Worm (Caenorhabditis elegans) whole organism, young adult: Measurements from ENCODE around the gene npr-17.

Experiments
- B0336.3 ChIP-seq: fragments of 200-800 bp; sonication (Bioruptor generic); IDR thresholded peaks from 2 replicates; pipeline ENCODE4 v1.3.6; 2022; ENCODE audit warnings: missing genetic modification characterization, missing compliant biosample characterization
- F33H1.4 ChIP-seq: fragments of 200-800 bp; sonication (Bioruptor generic); IDR thresholded peaks from 2 replicates; pipeline ENCODE4 v1.3.6; 2022; ENCODE audit warnings: missing genetic modification reagents, missing genetic modification characterization, missing compliant biosample characterization
- F49E8.2 ChIP-seq: sonication (generic microtip); optimal IDR thresholded peaks from 3 replicates; lab custom pipeline; 2017; ENCODE audit warnings: missing genetic modification characterization, mild to moderate bottlenecking, missing compliant biosample characterization, antibody characterized with exemption, moderate library complexity; ENCODE audit not compliant: insufficient read depth
- F52B5.7 ChIP-seq: sonication (generic microtip); optimal IDR thresholded peaks from 2 replicates; lab custom pipeline; 2016; ENCODE audit warnings: mild to moderate bottlenecking, missing genetic modification characterization, missing compliant biosample characterization
- T07F8.4 ChIP-seq: sonication (generic microtip); optimal IDR thresholded peaks from 2 replicates; lab custom pipeline; 2016; ENCODE audit warnings: mild to moderate bottlenecking, missing genetic modification characterization, moderate library complexity, missing compliant biosample characterization
- Y53G8AR.9 ChIP-seq: fragments of 200-800 bp; sonication (Bioruptor generic); conservative IDR thresholded peaks from 2 replicates; pipeline ENCODE4 v1.3.6; 2022; ENCODE audit warnings: missing genetic modification reagents, missing genetic modification characterization, missing compliant biosample characterization
- atf-7 ChIP-seq: sonication (generic microtip); optimal IDR thresholded peaks from 2 replicates; lab custom pipeline; 2017; ENCODE audit warnings: mild to moderate bottlenecking, missing genetic modification characterization, missing compliant biosample characterization
- attf-3 ChIP-seq: fragments of 200-800 bp; sonication (Bioruptor generic); conservative IDR thresholded peaks from 2 replicates; pipeline ENCODE4 v1.3.6; 2022; ENCODE audit warnings: missing genetic modification reagents, missing genetic modification characterization, missing compliant biosample characterization
- attf-6 ChIP-seq: fragments of 200-800 bp; sonication (Bioruptor generic); IDR thresholded peaks from 2 replicates; pipeline ENCODE4 v1.3.6; 2022; ENCODE audit warnings: missing genetic modification reagents, missing genetic modification characterization, missing compliant biosample characterization
- cebp-2 ChIP-seq: fragments of 200-800 bp; sonication (Bioruptor generic); IDR thresholded peaks from 2 replicates; pipeline ENCODE4 v1.3.6; 2022; ENCODE audit warnings: missing genetic modification characterization, missing compliant biosample characterization
- ceh-100 ChIP-seq: fragments of 200-800 bp; sonication (Bioruptor generic); IDR thresholded peaks from 2 replicates; pipeline ENCODE4 v1.3.6; 2022; ENCODE audit warnings: missing genetic modification reagents, missing genetic modification characterization, missing compliant biosample characterization
- ceh-27 ChIP-seq: fragments of 200-800 bp; sonication (Bioruptor generic); optimal IDR thresholded peaks from 2 replicates; lab custom pipeline; 2018; ENCODE audit warnings: mild to moderate bottlenecking, missing genetic modification characterization, moderate library complexity, missing compliant biosample characterization
- dpff-1 ChIP-seq: sonication (generic microtip); optimal IDR thresholded peaks from 2 replicates; lab custom pipeline; 2017; ENCODE audit warnings: mild to moderate bottlenecking, missing genetic modification characterization, missing compliant biosample characterization
- dpl-1 ChIP-seq: fragments of 150-350 bp; optimal IDR thresholded peaks from 2 replicates; lab custom pipeline; 2014; ENCODE audit warnings: missing biosample characterization, missing genetic modification reagents, missing genetic modification characterization
- efl-1 ChIP-seq: fragments of 150-350 bp; optimal IDR thresholded peaks from 2 replicates; lab custom pipeline; 2014; ENCODE audit warnings: missing biosample characterization, missing genetic modification reagents, missing genetic modification characterization
- hrde-1 ChIP-seq: sonication (generic microtip); optimal IDR thresholded peaks from 2 replicates; lab custom pipeline; 2016; ENCODE audit warnings: missing genetic modification characterization, mild to moderate bottlenecking, missing compliant biosample characterization, moderate library complexity, missing genotype, missing genetic modification reagents, borderline replicate concordance
- hsf-1 ChIP-seq: fragments of 200-800 bp; sonication (Bioruptor generic); IDR thresholded peaks from 2 replicates; pipeline ENCODE4 v1.3.6; 2022; ENCODE audit warnings: missing genetic modification reagents, missing genetic modification characterization, missing compliant biosample characterization
- lag-1 ChIP-seq: fragments of 200-800 bp; sonication (Bioruptor generic); IDR thresholded peaks from 2 replicates; pipeline ENCODE4 v1.3.6; 2022; ENCODE audit warnings: missing genetic modification reagents, missing genetic modification characterization, missing compliant biosample characterization
- lir-1 ChIP-seq: fragments of 200-800 bp; sonication (Bioruptor generic); conservative IDR thresholded peaks from 2 replicates; pipeline ENCODE4 v1.3.6; 2022; ENCODE audit warnings: missing genetic modification reagents, missing genetic modification characterization, missing compliant biosample characterization
- lsl-1 ChIP-seq: fragments of 200-800 bp; sonication (Bioruptor generic); optimal IDR thresholded peaks from 2 replicates; lab custom pipeline; 2018; ENCODE audit warnings: mild to moderate bottlenecking, missing genetic modification characterization, moderate library complexity, missing compliant biosample characterization
- lsy-27 ChIP-seq: sonication (generic microtip); optimal IDR thresholded peaks from 2 replicates; lab custom pipeline; 2017; ENCODE audit warnings: missing genetic modification characterization, mild to moderate bottlenecking, missing compliant biosample characterization, antibody characterized with exemption, missing genotype, borderline replicate concordance; ENCODE audit not compliant: insufficient read depth
- madf-6 ChIP-seq: fragments of 200-800 bp; sonication (Bioruptor generic); IDR thresholded peaks from 2 replicates; pipeline ENCODE4 v1.3.6; 2022; ENCODE audit warnings: missing genetic modification reagents, missing genetic modification characterization, missing compliant biosample characterization
- nhr-179 ChIP-seq: sonication (generic microtip); optimal IDR thresholded peaks from 2 replicates; lab custom pipeline; 2016; ENCODE audit warnings: mild to moderate bottlenecking, missing genetic modification characterization, missing compliant biosample characterization
- nhr-90 ChIP-seq: sonication (generic microtip); optimal IDR thresholded peaks from 2 replicates; lab custom pipeline; 2016; ENCODE audit warnings: missing genotype, mild to moderate bottlenecking, missing genetic modification characterization, missing compliant biosample characterization
- pbrm-1 ChIP-seq: fragments of 200-800 bp; sonication (Bioruptor generic); IDR thresholded peaks from 2 replicates; pipeline ENCODE4 v1.3.6; 2022; ENCODE audit warnings: missing genetic modification reagents, missing genetic modification characterization, missing compliant biosample characterization
- pha-4 ChIP-seq: fragments of 150-350 bp; sonication (generic microtip); optimal IDR thresholded peaks from 2 replicates; lab custom pipeline; 2014; ENCODE audit warnings: missing biosample characterization, missing genetic modification reagents, missing genetic modification characterization
- rcor-1 ChIP-seq: fragments of 200-800 bp; sonication (Bioruptor generic); IDR thresholded peaks from 2 replicates; pipeline ENCODE4 v1.3.6; 2022; ENCODE audit warnings: missing genetic modification reagents, missing genetic modification characterization, missing compliant biosample characterization
- sdz-38 ChIP-seq: sonication (generic microtip); optimal IDR thresholded peaks from 2 replicates; lab custom pipeline; 2016; ENCODE audit warnings: missing genotype, missing genetic modification characterization, missing compliant biosample characterization
- snpc-1.3 ChIP-seq: sonication (generic microtip); optimal IDR thresholded peaks from 2 replicates; lab custom pipeline; 2017; ENCODE audit warnings: missing genetic modification characterization, mild to moderate bottlenecking, missing compliant biosample characterization, antibody characterized with exemption, moderate library complexity, missing genotype, missing genetic modification reagents; ENCODE audit not compliant: insufficient read depth
- somi-1 ChIP-seq: fragments of 200-800 bp; sonication (Bioruptor generic); optimal IDR thresholded peaks from 2 replicates; lab custom pipeline; 2018; ENCODE audit warnings: mild to moderate bottlenecking, missing genetic modification characterization, missing compliant biosample characterization
- sptf-2 ChIP-seq: fragments of 200-800 bp; sonication (Bioruptor generic); optimal IDR thresholded peaks from 2 replicates; lab custom pipeline; 2018; ENCODE audit warnings: mild to moderate bottlenecking, missing genetic modification characterization, missing compliant biosample characterization
- ztf-25 ChIP-seq: fragments of 200-800 bp; sonication (Bioruptor generic); IDR thresholded peaks from 2 replicates; pipeline ENCODE4 v1.3.6; 2022; ENCODE audit warnings: missing genetic modification reagents, missing genetic modification characterization, missing compliant biosample characterization
- ztf-6 ChIP-seq: fragments of 200-800 bp; sonication (Bioruptor generic); IDR thresholded peaks from 2 replicates; pipeline ENCODE4 v1.3.6; 2022; ENCODE audit warnings: missing genetic modification reagents, missing genetic modification characterization, missing compliant biosample characterization

npr-17 gene

DNA sequence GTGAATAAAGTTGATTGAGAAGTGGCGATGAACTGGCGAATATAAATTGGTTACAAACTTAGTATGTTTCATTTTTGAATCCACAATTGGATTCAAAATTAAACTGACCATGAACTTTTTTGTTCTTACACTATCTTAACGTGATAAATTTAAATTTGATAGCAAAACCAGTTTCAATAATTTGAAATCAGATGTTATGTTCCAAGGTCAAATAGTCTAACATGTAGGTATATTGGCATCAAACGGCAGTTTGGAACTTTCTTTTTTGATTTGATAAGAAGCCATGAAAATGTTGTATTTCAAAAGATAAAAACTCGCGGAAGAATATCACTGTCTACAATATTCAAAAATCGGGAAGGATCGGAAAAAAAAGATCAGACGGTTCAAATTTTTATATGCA is 39.8 kb upstream of the npr-17 start (continued):
- TF ChIP-seq attf-6 (GFP tag; lab: Robert Waterston, UW) (no peak), somi-1 (GFP tag; lab: Kevin White, UChicago) (no peak), T07F8.4 (tag; lab: Kevin White, UChicago) (no peak), lag-1 (GFP tag; lab: Robert Waterston, UW) (no peak)

DNA sequence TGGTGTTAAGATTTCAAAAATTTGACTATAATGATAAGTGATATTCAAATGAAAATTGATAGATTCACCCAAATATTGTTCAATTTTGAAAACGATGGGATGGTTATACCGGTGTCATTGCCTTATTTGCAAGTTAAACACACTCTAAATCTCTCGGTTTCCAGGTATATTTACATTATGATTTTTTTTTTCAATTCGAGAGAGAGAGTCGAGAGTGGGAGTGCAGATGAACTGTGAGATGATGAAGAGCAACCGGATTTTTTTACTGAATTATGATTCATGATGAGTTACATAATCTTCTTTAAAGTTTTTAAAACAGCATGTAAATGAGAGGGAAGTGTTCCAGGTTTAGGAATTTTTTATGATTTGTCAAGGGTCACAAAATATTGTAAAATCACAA is 37.3 kb upstream of the npr-17 start, which contains the start of gene F44B9.10:
TSS of gene F44B9.10 (minus strand) at position 101 of the 400 bp plus-strand sequence.
- TF ChIP-seq F49E8.2 (tag; lab: Kevin White, UChicago) (no peak), F33H1.4 (GFP tag; lab: Robert Waterston, UW) (no peak), nhr-90 (tag; lab: Kevin White, UChicago) (no peak), ceh-27 (GFP tag; lab: Kevin White, UChicago) (no peak)
- TF ChIP-seq, all 124 proteins: peak for 0

DNA sequence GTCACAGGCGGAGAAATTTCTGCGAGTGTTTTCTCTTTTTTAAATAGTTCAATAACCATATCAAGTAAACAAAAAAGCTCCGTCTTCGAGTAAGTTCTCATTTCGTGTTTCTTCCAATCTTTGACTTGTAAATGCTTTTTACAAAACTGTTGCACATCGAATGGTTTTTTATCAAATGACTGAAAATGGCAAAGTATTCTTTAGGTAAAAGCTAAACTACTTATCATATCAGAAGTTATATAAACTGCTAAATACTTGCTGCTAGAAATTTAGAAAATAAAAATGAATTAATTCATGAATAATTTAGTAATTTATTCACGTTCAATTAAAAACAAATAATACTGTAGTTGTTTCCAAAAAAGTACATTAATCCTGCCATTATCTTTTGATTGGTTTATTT is 34.7 kb upstream of the npr-17 start, which contains the start of gene F44B9.9:
TSS of gene F44B9.9 (minus strand) at position 101 of the 400 bp plus-strand sequence.
- no peak for TF ChIP-seq efl-1 (GFP tag; lab: Kevin White, UChicago)
- TF ChIP-seq attf-3: no peak
- TF ChIP-seq Y53G8AR.9 (GFP tag; lab: Robert Waterston, UW): no peak
- no peak for TF ChIP-seq nhr-179 (tag; lab: Kevin White, UChicago)
- TF ChIP-seq F52B5.7 (tag; lab: Kevin White, UChicago): no peak
- no peak for TF ChIP-seq lag-1 (GFP tag; lab: Robert Waterston, UW)
- no peak for TF ChIP-seq rcor-1 (GFP tag; lab: Robert Waterston, UW)
- no peak for TF ChIP-seq cebp-2 (GFP tag; lab: Robert Waterston, UW)
- TF ChIP-seq sdz-38: no peak
- TF ChIP-seq B0336.3 (GFP tag; lab: Robert Waterston, UW): no peak
- no peak for TF ChIP-seq snpc-1.3
- no peak for TF ChIP-seq hrde-1
- no peak for TF ChIP-seq ztf-6
- no peak for TF ChIP-seq hsf-1 (GFP tag; lab: Robert Waterston, UW)
- TF ChIP-seq lir-1: no peak
- no peak for TF ChIP-seq pbrm-1 (GFP tag; lab: Robert Waterston, UW)

DNA sequence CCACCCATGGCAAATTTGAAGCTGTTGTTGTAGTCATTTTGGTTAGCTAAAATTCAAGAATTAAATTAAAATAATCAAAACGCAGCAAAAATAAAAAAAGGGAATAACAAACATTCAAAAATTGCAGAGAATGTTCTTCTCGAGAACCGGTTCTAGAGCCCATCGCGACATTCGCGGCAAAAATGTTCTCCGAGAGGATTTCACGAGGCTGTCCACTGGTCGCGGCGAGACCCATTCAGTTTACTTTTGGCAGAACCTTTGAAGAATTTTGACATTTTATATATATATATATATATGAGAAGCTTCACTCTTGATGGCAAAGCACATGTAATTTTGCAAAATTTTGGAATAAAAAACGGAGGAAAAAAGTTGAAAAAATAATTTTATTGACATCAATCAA is 33.2 kb upstream of the npr-17 start, which contains the start of gene F44B9.8:
TSS of gene F44B9.8 (minus strand) at position 163 of the 400 bp plus-strand sequence.
- TF ChIP-seq lsl-1 (peak; percentile 9), lsy-27 (tag; lab: Kevin White, UChicago) (no peak), efl-1 (GFP tag; lab: Kevin White, UChicago) (peak; percentile 42), sptf-2 (no peak), madf-6 (peak; percentile 62; the same call in 1 of the 2 replicates), dpl-1 (GFP tag; lab: Kevin White, UChicago) (peak; percentile 32), ceh-100 (GFP tag; lab: Robert Waterston, UW) (no peak), Y53G8AR.9 (GFP tag; lab: Robert Waterston, UW) (no peak), atf-7 (no peak), pha-4 (tag; lab: Kevin White, UChicago) (peak; percentile 9), dpff-1 (tag; lab: Kevin White, UChicago) (no peak), ztf-25 (GFP tag; lab: Robert Waterston, UW) (no peak), somi-1 (GFP tag; lab: Kevin White, UChicago) (no peak), F33H1.4 (GFP tag; lab: Robert Waterston, UW) (peak; percentile 80)
